Worm (Caenorhabditis elegans): ENCODE measurements around the gene C50H2.13.

Gene C50H2.13

ce11 chrV:9970119-9970518 is 43.8 kb downstream of the C50H2.13 start (continued):
- TF ChIP-seq fkh-10 (GFP tag; optimal IDR thresholded peaks at IDR 0.05) (no peak), spr-3 (GFP tag; optimal IDR thresholded peaks at IDR 0.05) (peak; percentile 87), nhr-77 (tag; optimal IDR thresholded peaks at IDR 0.05) (peak; percentile 22), nhr-25 (tag; optimal IDR thresholded peaks at IDR 0.05; ENCODE audit: borderline replicate concordance, insufficient read depth) (no peak), zfp-3 (GFP tag; conservative IDR thresholded peaks at IDR 0.05) (peak; percentile 79), set-16 (GFP tag; IDR thresholded peaks at IDR 0.05) (peak; percentile 73), ceh-32 (tag; optimal IDR thresholded peaks at IDR 0.05; ENCODE audit: poor library complexity) (peak; percentile 13), daf-19 (GFP tag; conservative IDR thresholded peaks at IDR 0.05) (peak; percentile 86), Y48G9A.11 (GFP tag; IDR thresholded peaks at IDR 0.05) (peak; percentile 85), F49E8.2 (tag; optimal IDR thresholded peaks at IDR 0.05; ENCODE audit: borderline replicate concordance) (peak; percentile 83), tra-1 (GFP tag; IDR thresholded peaks at IDR 0.05) (peak; percentile 91), nhr-42 (GFP tag; IDR thresholded peaks at IDR 0.05) (peak; percentile 92), vab-7 (GFP tag; IDR thresholded peaks at IDR 0.05) (peak; percentile 98), nhr-10 (tag; optimal IDR thresholded peaks at IDR 0.05) (no peak), ceh-20 (GFP tag; IDR thresholded peaks at IDR 0.05) (peak; percentile 83), egl-43 (GFP tag; IDR thresholded peaks at IDR 0.05) (peak; percentile 99), jun-1 (tag; optimal IDR thresholded peaks at IDR 0.05) (no peak), unc-62 (GFP tag; optimal IDR thresholded peaks at IDR 0.05 in 1 of 2) (no peak), unc-62 (tag; optimal IDR thresholded peaks at IDR 0.05) (no peak), Y105C5A.15 (GFP tag; IDR thresholded peaks at IDR 0.05) (peak; percentile 95; the same call in 1 of the 2 replicates), arid-1 (GFP tag; conservative IDR thresholded peaks at IDR 0.05) (peak; percentile 92), mdl-1 (tag; optimal IDR thresholded peaks at IDR 0.05) (no peak), ZK337.2 (GFP tag; IDR thresholded peaks at IDR 0.05) (peak; percentile 59; the same call in 1 of the 2 replicates), mep-1 (tag; optimal IDR thresholded peaks at IDR 0.05) (peak; percentile 76), lim-7 (GFP tag; IDR thresholded peaks at IDR 0.05) (peak; percentile 99), dmd-6 (GFP tag; IDR thresholded peaks at IDR 0.05) (peak; percentile 69), ceh-62 (tag; optimal IDR thresholded peaks at IDR 0.05) (no peak), snpc-4 (tag; optimal IDR thresholded peaks at IDR 0.05) (no peak), T20F7.1 (GFP tag; optimal IDR thresholded peaks at IDR 0.05) (no peak), dmd-9 (GFP tag; IDR thresholded peaks at IDR 0.05) (no peak; the same call in 1 of the 2 replicates), T26A8.4 (GFP tag; IDR thresholded peaks at IDR 0.05) (peak; percentile 92), zip-11 (GFP tag; IDR thresholded peaks at IDR 0.05) (peak; percentile 91), nhr-6 (tag; optimal IDR thresholded peaks at IDR 0.05) (peak; percentile 17), ceh-82 (tag; optimal IDR thresholded peaks at IDR 0.05) (no peak), snpc-1.2 (GFP tag; IDR thresholded peaks at IDR 0.05) (peak; percentile 93), mxl-2 (GFP tag; conservative IDR thresholded peaks at IDR 0.05) (peak; percentile 74), R02D3.7 (tag; optimal IDR thresholded peaks at IDR 0.05) (no peak), mxl-3 (GFP tag; optimal IDR thresholded peaks at IDR 0.05) (peak; percentile 71), nhr-102 (tag; optimal IDR thresholded peaks at IDR 0.05) (peak; percentile 75), lin-29 (GFP tag; IDR thresholded peaks at IDR 0.05) (peak; percentile 57; the same call in 1 of the 2 replicates), F44E2.7 (GFP tag; IDR thresholded peaks at IDR 0.05) (peak; percentile 98), dpl-1 (GFP tag; optimal IDR thresholded peaks at IDR 0.05) (peak; percentile 27), dve-1 (tag; optimal IDR thresholded peaks at IDR 0.05; ENCODE audit: insufficient read depth) (peak; percentile 59), spr-1 (tag; optimal IDR thresholded peaks at IDR 0.05) (peak; percentile 88), madf-5 (GFP tag; IDR thresholded peaks at IDR 0.05) (peak; percentile 89 to 97), F37D6.2 (tag; optimal IDR thresholded peaks at IDR 0.05) (peak; percentile 79), ceh-44 (GFP tag; IDR thresholded peaks at IDR 0.05) (peak; percentile 79), nhr-11 (tag; optimal IDR thresholded peaks at IDR 0.05) (no peak), unc-39 (tag; optimal IDR thresholded peaks at IDR 0.05) (no peak), lin-13 (GFP tag; optimal IDR thresholded peaks at IDR 0.05) (peak; percentile 60), gei-8 (GFP tag; optimal IDR thresholded peaks at IDR 0.05) (peak; percentile 95), nhr-28 (tag; optimal IDR thresholded peaks at IDR 0.05) (no peak)

Measured in whole organism, L4 larva.